Worm (Caenorhabditis elegans) whole organism, late embryonic: ENCODE measurements around the gene F59A1.6.

Experiments used
- eyg-1 ChIP-seq: sonication (generic microtip); optimal IDR thresholded peaks from 2 replicates; lab custom pipeline; 2016; ENCODE audit warnings: missing genotype, missing genetic modification characterization, missing compliant biosample characterization
- odd-2 ChIP-seq: sonication (generic microtip); optimal IDR thresholded peaks from 2 replicates; lab custom pipeline; 2017; ENCODE audit warnings: antibody characterized with exemption, mild to moderate bottlenecking, missing genetic modification characterization, missing compliant biosample characterization
- unc-3 ChIP-seq, 2 experiments: fragments of 200-800 bp in 1 of 2; sonication (Bioruptor generic) in 1 of 2; sonication (generic microtip) in 1 of 2; conservative IDR thresholded peaks in 1 of 2; optimal IDR thresholded peaks in 1 of 2; 2 replicates each; pipeline versions ENCODE4 v1.3.6 to Lab custom; 2016 to 2022; ENCODE audit warnings: missing compliant biosample characterization in 2 of 2, missing genetic modification characterization in 2 of 2, missing genetic modification reagents in 1 of 2

DNA sequence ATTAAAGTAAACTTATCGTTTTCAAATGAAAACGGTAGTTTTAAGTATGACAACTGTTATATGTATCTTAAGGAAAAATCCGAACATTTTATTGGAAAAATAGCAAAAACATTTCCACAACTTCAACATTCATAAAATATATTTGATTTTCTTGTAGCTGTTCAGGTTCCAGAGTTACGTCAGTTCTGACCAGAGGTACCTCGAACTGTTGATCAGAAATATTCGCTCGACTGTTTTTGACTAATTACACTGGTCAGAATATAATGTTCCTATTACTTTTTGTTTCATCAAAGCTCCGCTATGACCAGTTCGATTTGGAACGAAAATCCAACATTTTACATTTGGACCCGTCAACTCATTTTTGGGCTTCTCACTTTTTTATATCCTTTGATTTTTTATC, 22.1 kb downstream of the F59A1.6 start, which contains the start of gene srh-31:
- TF ChIP-seq odd-2 (tag; lab: Kevin White, UChicago) (no peak), unc-3 (GFP tag; conservative IDR thresholded peaks at IDR 0.05; lab: Robert Waterston, UW) (no peak), unc-3 (tag; optimal IDR thresholded peaks at IDR 0.05; lab: Kevin White, UChicago) (no peak), eyg-1 (tag; lab: Kevin White, UChicago) (no peak)
